Worm (Caenorhabditis elegans) whole organism, late embryonic: Measurements from ENCODE around the gene anmt-2.

ENCODE experiments used
- K09A11.1 ChIP-seq: sonication (generic microtip); optimal IDR thresholded peaks from 2 replicates; lab custom pipeline; 2017; ENCODE audit warnings: antibody characterized with exemption, mild to moderate bottlenecking, missing genetic modification characterization, missing compliant biosample characterization; ENCODE audit not compliant: insufficient read depth
- ceh-18 ChIP-seq: sonication (generic microtip); optimal IDR thresholded peaks from 2 replicates; lab custom pipeline; 2016; ENCODE audit warnings: missing genetic modification characterization, missing compliant biosample characterization
- hlh-15 ChIP-seq: sonication (generic microtip); optimal IDR thresholded peaks from 2 replicates; lab custom pipeline; 2016; ENCODE audit warnings: missing genetic modification characterization, missing compliant biosample characterization
- nfya-1 ChIP-seq: sonication (generic microtip); optimal IDR thresholded peaks from 2 replicates; lab custom pipeline; 2017; ENCODE audit warnings: missing genetic modification characterization, mild to moderate bottlenecking, missing compliant biosample characterization, antibody characterized with exemption, moderate library complexity
- nhr-11 ChIP-seq: fragments of 150-350 bp; optimal IDR thresholded peaks from 2 replicates; lab custom pipeline; 2014; ENCODE audit warnings: missing biosample characterization, missing genetic modification characterization
- odd-2 ChIP-seq: sonication (generic microtip); optimal IDR thresholded peaks from 2 replicates; lab custom pipeline; 2017; ENCODE audit warnings: antibody characterized with exemption, mild to moderate bottlenecking, missing genetic modification characterization, missing compliant biosample characterization
- pha-4 ChIP-seq: fragments of 150-350 bp; optimal IDR thresholded peaks from 2 replicates; lab custom pipeline; 2018; ENCODE audit warnings: missing biosample characterization, missing genetic modification reagents, missing genetic modification characterization

ce11 chrIII:6148684-6149083 is 8.9 kb downstream of the anmt-2 start:
- TF ChIP-seq ceh-18 (tag; lab: Kevin White, UChicago), result no peak
- TF ChIP-seq K09A11.1, result no peak
- TF ChIP-seq pha-4 (tag; lab: Kevin White, UChicago), result no peak
- no peak for TF ChIP-seq nhr-11 (tag; lab: Kevin White, UChicago)
- TF ChIP-seq odd-2 (tag; lab: Kevin White, UChicago), result no peak
- TF ChIP-seq nfya-1, result no peak
- TF ChIP-seq hlh-15, result no peak
